Fruit fly (Drosophila melanogaster): ENCODE data around the gene CG9641.

CG9641 gene

DNA sequence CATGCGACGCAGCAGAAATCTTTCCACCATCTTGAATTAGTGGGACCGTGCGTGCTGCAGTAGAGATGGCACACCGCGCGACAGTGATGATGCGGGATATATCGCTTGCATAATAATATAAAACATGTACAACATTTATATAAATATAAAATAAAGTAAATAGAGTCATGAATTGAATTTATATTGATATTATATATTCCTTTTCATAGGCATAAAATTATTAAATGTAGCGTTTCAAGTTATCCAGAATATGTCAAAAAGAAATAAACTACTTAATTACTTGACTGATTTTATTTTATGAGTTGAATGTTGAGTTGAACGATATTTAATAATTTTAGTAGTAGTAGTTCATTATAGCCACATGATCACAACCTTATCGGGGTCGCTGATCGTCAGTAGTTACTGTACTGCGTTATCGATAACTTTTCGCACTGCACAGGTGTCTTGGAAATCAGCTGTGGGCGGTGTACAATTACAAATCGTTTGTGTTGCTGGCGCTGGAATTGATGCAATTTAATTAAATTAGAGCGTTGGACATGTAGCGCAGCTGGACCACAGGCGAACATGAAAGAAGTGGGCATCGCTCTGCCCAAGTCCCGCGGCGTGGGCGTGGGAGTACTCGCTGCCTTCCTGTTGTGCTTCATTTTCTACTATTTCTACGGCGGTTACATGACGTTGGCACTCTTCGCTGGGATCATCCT, 11.2 kb upstream of the CG9641 start, which contains the start of the genes Chd1 and Bem46 (continued):
- no peak for TF ChIP-seq ac (GFP tag; optimal IDR thresholded peaks at IDR 0.05)
- peak; percentile 54; the same call in 1 of the 2 replicates for TF ChIP-seq CG32767 (GFP tag; IDR thresholded peaks at IDR 0.05)
- no peak for TF ChIP-seq hth (optimal IDR thresholded peaks at IDR 0.05)
- peak; percentile 68 for TF ChIP-seq Drgx (GFP tag; IDR thresholded peaks at IDR 0.05)
- TF ChIP-seq yki (optimal IDR thresholded peaks at IDR 0.05), result no peak
- TF ChIP-seq CG7987 (GFP tag; optimal IDR thresholded peaks at IDR 0.05), result peak; percentile 54
- TF ChIP-seq HHEX (GFP tag; optimal IDR thresholded peaks at IDR 0.05), result peak; percentile 79
- TF ChIP-seq CG14050 (GFP tag; IDR thresholded peaks at IDR 0.05), result peak; percentile 69
- peak; percentile 35; the same call in 1 of the 2 replicates for TF ChIP-seq stc (GFP tag; IDR thresholded peaks at IDR 0.05)
- peak; percentile 92 for TF ChIP-seq CG13775 (GFP tag; optimal IDR thresholded peaks at IDR 0.05)
- TF ChIP-seq corto (GFP tag; optimal IDR thresholded peaks at IDR 0.05), result no peak
- peak; percentile 79 for TF ChIP-seq Mad (GFP tag; optimal IDR thresholded peaks at IDR 0.05)
- TF ChIP-seq CG11247 (GFP tag; IDR thresholded peaks at IDR 0.05), result peak; percentile 71; the same call in 1 of the 2 replicates
- no peak for TF ChIP-seq tio (GFP tag; optimal IDR thresholded peaks at IDR 0.05)
- no peak for TF ChIP-seq nerfin-2 (GFP tag; IDR thresholded peaks at IDR 0.05; ENCODE audit: partially characterized antibody)
- peak; percentile 63 for TF ChIP-seq CG13624 (GFP tag; optimal IDR thresholded peaks at IDR 0.05)
- no peak for TF ChIP-seq CG1832 (GFP tag; optimal IDR thresholded peaks at IDR 0.05)
- peak; percentile 77 for TF ChIP-seq CG17612 (GFP tag; IDR thresholded peaks at IDR 0.05)
- TF ChIP-seq Sox100B (GFP tag; optimal IDR thresholded peaks at IDR 0.05), result no peak
- no peak for TF ChIP-seq CG6854 (GFP tag; optimal IDR thresholded peaks at IDR 0.05)
- no peak for TF ChIP-seq Bgb (GFP tag; IDR thresholded peaks at IDR 0.05; ENCODE audit: partially characterized antibody)
- no peak for TF ChIP-seq zf30C (GFP tag; optimal IDR thresholded peaks at IDR 0.05)
- peak; percentile 81 for TF ChIP-seq Xrp1 (GFP tag; IDR thresholded peaks at IDR 0.05)
- peak; percentile 18 for TF ChIP-seq stwl (tag; optimal IDR thresholded peaks at IDR 0.05)
- TF ChIP-seq CG2129 (GFP tag; IDR thresholded peaks at IDR 0.05; ENCODE audit: partially characterized antibody), result no peak
- peak; percentile 87 for TF ChIP-seq Dek (tag; optimal IDR thresholded peaks at IDR 0.05)
- peak; percentile 10 for TF ChIP-seq MESR4 (GFP tag; optimal IDR thresholded peaks at IDR 0.05)
- peak; percentile 74 for TF ChIP-seq Dip3 (GFP tag; optimal IDR thresholded peaks at IDR 0.05)
- peak; percentile 80 for TF ChIP-seq Antp (GFP tag; optimal IDR thresholded peaks at IDR 0.05)
- TF ChIP-seq vfl (GFP tag; optimal IDR thresholded peaks at IDR 0.05), result peak; percentile 73
- TF ChIP-seq odd (GFP tag; optimal IDR thresholded peaks at IDR 0.05), result no peak
- TF ChIP-seq onecut (GFP tag; IDR thresholded peaks at IDR 0.05), result peak; percentile 61
- TF ChIP-seq CG4424 (GFP tag; optimal IDR thresholded peaks at IDR 0.05), result peak; percentile 89
- peak; percentile 69 for TF ChIP-seq jumu (GFP tag; optimal IDR thresholded peaks at IDR 0.05)
- TF ChIP-seq gsb (GFP tag; IDR thresholded peaks at IDR 0.05), result peak; percentile 42; the same call in 1 of the 2 replicates
- TF ChIP-seq croc (GFP tag; conservative IDR thresholded peaks at IDR 0.05), result peak; percentile 61; the same call in 2 of the 3 replicates
- peak; percentile 90 for TF ChIP-seq sisA (GFP tag; IDR thresholded peaks at IDR 0.05)
- peak; percentile 75 for TF ChIP-seq Awh (GFP tag; IDR thresholded peaks at IDR 0.05)
- 0 out of 2 replicates have a peak, but pooled peaks have one; percentile 60 for TF ChIP-seq Doc2 (GFP tag; IDR thresholded peaks at IDR 0.05)
- peak; percentile 89 for TF ChIP-seq Ssrp (tag; optimal IDR thresholded peaks at IDR 0.05)
- TF ChIP-seq crp (GFP tag; optimal IDR thresholded peaks at IDR 0.05), result peak; percentile 64 to 92
- peak; percentile 67 for TF ChIP-seq Nf-YB (GFP tag; optimal IDR thresholded peaks at IDR 0.05)
- 0 out of 3 replicates have a peak, but pooled peaks have one; percentile 13 for TF ChIP-seq CG7963 (GFP tag; IDR thresholded peaks at IDR 0.05; ENCODE audit: partially characterized antibody)
- TF ChIP-seq toy (GFP tag; IDR thresholded peaks at IDR 0.05), result no peak
- peak; percentile 89 for TF ChIP-seq mam (GFP tag; optimal IDR thresholded peaks at IDR 0.05)
- peak; percentile 70 for TF ChIP-seq CG8944 (GFP tag; optimal IDR thresholded peaks at IDR 0.05)
- peak; percentile 76 for TF ChIP-seq CG11695 (GFP tag; IDR thresholded peaks at IDR 0.05)
- TF ChIP-seq Nf-YA (GFP tag; IDR thresholded peaks at IDR 0.05), result peak; percentile 55; the same call in 1 of the 2 replicates
- TF ChIP-seq sima (GFP tag; optimal IDR thresholded peaks at IDR 0.05), result no peak
- TF ChIP-seq ems (GFP tag; optimal IDR thresholded peaks at IDR 0.05), result peak; percentile 69

All from whole organism, embryonic.